Worm (Caenorhabditis elegans) whole organism, late embryonic: ENCODE data around the gene str-161.

Experiments
- gmeb-2 ChIP-seq: sonication (generic microtip); optimal IDR thresholded peaks from 2 replicates; lab custom pipeline; 2016; ENCODE audit warnings: missing genetic modification characterization, inconsistent platforms, missing compliant biosample characterization
- nhr-232 ChIP-seq: sonication (generic microtip); optimal IDR thresholded peaks from 2 replicates; lab custom pipeline; 2016; ENCODE audit warnings: missing genetic modification characterization, missing compliant biosample characterization
- unc-3 ChIP-seq, 2 experiments: fragments of 200-800 bp in 1 of 2; sonication (Bioruptor generic) in 1 of 2; sonication (generic microtip) in 1 of 2; conservative IDR thresholded peaks in 1 of 2; optimal IDR thresholded peaks in 1 of 2; 2 replicates each; pipeline versions ENCODE4 v1.3.6 to Lab custom; 2016 to 2022; ENCODE audit warnings: missing compliant biosample characterization in 2 of 2, missing genetic modification characterization in 2 of 2, missing genetic modification reagents in 1 of 2

ce11 chrIV:4930754-4931322 is 27.0 kb upstream of the str-161 start:
- no peak for TF ChIP-seq gmeb-2
- no peak for TF ChIP-seq unc-3 (GFP tag; conservative IDR thresholded peaks at IDR 0.05; lab: Robert Waterston, UW)
- no peak for TF ChIP-seq unc-3 (tag; optimal IDR thresholded peaks at IDR 0.05; lab: Kevin White, UChicago)
- TF ChIP-seq nhr-232 (tag; lab: Kevin White, UChicago) = no peak
